Worm (Caenorhabditis elegans) whole organism, late embryonic: ENCODE data around the gene Y38C1AA.12.
A peak's percentile ranks its signal among the peaks of the same experiment; 100 is the strongest.

ENCODE experiments used
- C08G9.2 ChIP-seq: sonication (generic microtip); optimal IDR thresholded peaks from 2 replicates; lab custom pipeline; 2016; ENCODE audit warnings: mild to moderate bottlenecking, missing genetic modification characterization, moderate library complexity, missing compliant biosample characterization
- F13H6.1 ChIP-seq: sonication (generic microtip); optimal IDR thresholded peaks from 2 replicates; lab custom pipeline; 2016; ENCODE audit warnings: missing genetic modification characterization, missing compliant biosample characterization
- ceh-14 ChIP-seq: sonication (generic microtip); optimal IDR thresholded peaks from 2 replicates; lab custom pipeline; 2016; ENCODE audit warnings: missing genotype, missing genetic modification characterization, missing compliant biosample characterization
- ceh-19 ChIP-seq: fragments of 200-800 bp; sonication (Bioruptor generic); optimal IDR thresholded peaks from 2 replicates; lab custom pipeline; 2018; ENCODE audit warnings: mild to moderate bottlenecking, missing genetic modification characterization, missing compliant biosample characterization
- ceh-24 ChIP-seq: sonication (generic microtip); optimal IDR thresholded peaks from 2 replicates; lab custom pipeline; 2016; ENCODE audit warnings: mild to moderate bottlenecking, missing genetic modification characterization, missing compliant biosample characterization
- ceh-30 ChIP-seq: fragments of 150-350 bp; optimal IDR thresholded peaks from 2 replicates; lab custom pipeline; 2014; ENCODE audit warnings: missing biosample characterization, missing genetic modification characterization
- ceh-31 ChIP-seq: sonication (generic microtip); optimal IDR thresholded peaks from 2 replicates; lab custom pipeline; 2016; ENCODE audit warnings: missing genetic modification characterization, missing compliant biosample characterization
- che-1 ChIP-seq: sonication (generic microtip); optimal IDR thresholded peaks from 2 replicates; lab custom pipeline; 2016; ENCODE audit warnings: mild to moderate bottlenecking, missing genetic modification characterization, missing compliant biosample characterization
- dve-1 ChIP-seq: sonication (generic microtip); optimal IDR thresholded peaks from 2 replicates; lab custom pipeline; 2017; ENCODE audit warnings: antibody characterized with exemption, mild to moderate bottlenecking, missing genetic modification characterization, missing compliant biosample characterization
- elt-2 ChIP-seq: sonication (generic microtip); optimal IDR thresholded peaks from 2 replicates; lab custom pipeline; 2016; ENCODE audit warnings: missing genetic modification reagents, missing genetic modification characterization, missing compliant biosample characterization
- ets-4 ChIP-seq: sonication (generic microtip); optimal IDR thresholded peaks from 2 replicates; lab custom pipeline; 2016; ENCODE audit warnings: missing genetic modification characterization, missing compliant biosample characterization
- eyg-1 ChIP-seq: sonication (generic microtip); optimal IDR thresholded peaks from 2 replicates; lab custom pipeline; 2016; ENCODE audit warnings: missing genotype, missing genetic modification characterization, missing compliant biosample characterization
- fkh-6 ChIP-seq: sonication (generic microtip); optimal IDR thresholded peaks from 2 replicates; lab custom pipeline; 2016; ENCODE audit warnings: missing genetic modification characterization, missing compliant biosample characterization
- hlh-13 ChIP-seq: fragments of 200-800 bp; sonication (Bioruptor generic); optimal IDR thresholded peaks from 2 replicates; lab custom pipeline; 2018; ENCODE audit warnings: mild to moderate bottlenecking, missing genetic modification characterization, missing compliant biosample characterization
- hlh-6 ChIP-seq: sonication (generic microtip); optimal IDR thresholded peaks from 2 replicates; lab custom pipeline; 2016; ENCODE audit warnings: missing genotype, missing genetic modification characterization, missing compliant biosample characterization
- hlh-8 ChIP-seq: sonication (generic microtip); optimal IDR thresholded peaks from 2 replicates; lab custom pipeline; 2016; ENCODE audit warnings: missing genotype, missing genetic modification characterization, missing compliant biosample characterization
- lim-6 ChIP-seq: sonication (generic microtip); optimal IDR thresholded peaks from 2 replicates; lab custom pipeline; 2016; ENCODE audit warnings: missing genetic modification characterization, missing compliant biosample characterization
- lin-11 ChIP-seq: fragments of 200-800 bp; sonication (Bioruptor generic); optimal IDR thresholded peaks from 2 replicates; lab custom pipeline; 2018; ENCODE audit warnings: mild to moderate bottlenecking, missing genetic modification characterization, missing compliant biosample characterization
- madf-2 ChIP-seq: sonication (generic microtip); optimal IDR thresholded peaks from 2 replicates; lab custom pipeline; 2017; ENCODE audit warnings: missing genetic modification characterization, missing compliant biosample characterization
- mec-3 ChIP-seq: sonication (generic microtip); optimal IDR thresholded peaks from 2 replicates; lab custom pipeline; 2016; ENCODE audit warnings: borderline replicate concordance, missing genetic modification characterization, missing compliant biosample characterization
- nfya-1 ChIP-seq: sonication (generic microtip); optimal IDR thresholded peaks from 2 replicates; lab custom pipeline; 2017; ENCODE audit warnings: missing genetic modification characterization, mild to moderate bottlenecking, missing compliant biosample characterization, antibody characterized with exemption, moderate library complexity
- nhr-232 ChIP-seq: sonication (generic microtip); optimal IDR thresholded peaks from 2 replicates; lab custom pipeline; 2016; ENCODE audit warnings: missing genetic modification characterization, missing compliant biosample characterization
- npax-4 ChIP-seq: sonication (generic microtip); optimal IDR thresholded peaks from 2 replicates; lab custom pipeline; 2016; ENCODE audit warnings: missing genetic modification characterization, missing compliant biosample characterization
- pag-3 ChIP-seq: sonication (generic microtip); optimal IDR thresholded peaks from 2 replicates; lab custom pipeline; 2016; ENCODE audit warnings: missing compliant biosample characterization, missing genetic modification characterization, borderline replicate concordance
- pat-9 ChIP-seq: fragments of 200-800 bp; sonication (Bioruptor generic); optimal IDR thresholded peaks from 2 replicates; lab custom pipeline; 2018; ENCODE audit warnings: mild to moderate bottlenecking, missing genetic modification characterization, moderate library complexity, missing compliant biosample characterization
- pha-4 ChIP-seq: fragments of 150-350 bp; optimal IDR thresholded peaks from 2 replicates; lab custom pipeline; 2018; ENCODE audit warnings: missing biosample characterization, missing genetic modification reagents, missing genetic modification characterization
- rnt-1 ChIP-seq: sonication (generic microtip); optimal IDR thresholded peaks from 2 replicates; lab custom pipeline; 2016; ENCODE audit warnings: missing genetic modification characterization, missing compliant biosample characterization
- sox-2 ChIP-seq: fragments of 200-800 bp; sonication (Bioruptor generic); IDR thresholded peaks from 2 replicates; pipeline ENCODE4 v1.3.6; 2022; ENCODE audit warnings: missing genetic modification reagents, missing genetic modification characterization, missing compliant biosample characterization
- syd-9 ChIP-seq: sonication (generic microtip); optimal IDR thresholded peaks from 2 replicates; lab custom pipeline; 2016; ENCODE audit warnings: mild to moderate bottlenecking, missing genetic modification characterization, moderate library complexity, missing compliant biosample characterization
- tbx-2 ChIP-seq: sonication (generic microtip); optimal IDR thresholded peaks from 2 replicates; lab custom pipeline; 2016; ENCODE audit warnings: missing genetic modification characterization, missing compliant biosample characterization
- tbx-7 ChIP-seq: sonication (generic microtip); optimal IDR thresholded peaks from 2 replicates; lab custom pipeline; 2016; ENCODE audit warnings: missing genotype, missing genetic modification characterization, missing compliant biosample characterization
- unc-55 ChIP-seq: sonication (generic microtip); optimal IDR thresholded peaks from 2 replicates; lab custom pipeline; 2017; ENCODE audit warnings: missing biosample characterization, missing genetic modification reagents, missing genetic modification characterization
- zip-5 ChIP-seq: sonication (generic microtip); optimal IDR thresholded peaks from 2 replicates; lab custom pipeline; 2016; ENCODE audit warnings: missing genetic modification characterization, missing compliant biosample characterization

Gene Y38C1AA.12

DNA sequence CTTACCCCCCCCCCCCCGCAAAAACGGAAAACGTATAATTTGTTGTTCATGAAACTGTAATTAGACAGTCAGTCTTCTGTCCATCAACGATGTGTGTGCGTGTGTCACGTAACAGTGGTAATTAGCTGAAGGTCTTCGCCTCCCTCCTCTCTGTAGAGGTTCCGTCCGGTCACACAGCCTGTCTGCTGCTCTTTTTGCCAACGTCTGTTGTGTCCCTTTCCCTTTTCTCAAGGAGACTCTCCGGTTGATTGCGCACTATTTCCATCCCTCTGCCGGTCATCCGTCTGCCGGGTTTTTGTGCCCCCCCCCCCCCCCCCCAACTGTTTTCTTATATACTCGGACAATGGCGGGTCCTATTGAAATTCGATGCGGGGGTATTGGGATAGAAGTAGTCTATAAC lies 16.4 kb upstream of the Y38C1AA.12 start:
- TF ChIP-seq lin-11 (tag; lab: Kevin White, UChicago): no peak
- TF ChIP-seq ceh-19 (GFP tag; lab: Kevin White, UChicago): peak; percentile 11
- peak; percentile 71 for TF ChIP-seq ceh-31 (tag; lab: Kevin White, UChicago)
- TF ChIP-seq F13H6.1 (tag; lab: Kevin White, UChicago): no peak
- TF ChIP-seq nfya-1: no peak
- peak; percentile 29 for TF ChIP-seq unc-55 (GFP tag; lab: Kevin White, UChicago)
- peak; percentile 44 for TF ChIP-seq tbx-2 (tag; lab: Kevin White, UChicago)
- peak; percentile 53 for TF ChIP-seq sox-2 (GFP tag; lab: Robert Waterston, UW)
- TF ChIP-seq rnt-1 (tag; lab: Kevin White, UChicago): no peak

DNA sequence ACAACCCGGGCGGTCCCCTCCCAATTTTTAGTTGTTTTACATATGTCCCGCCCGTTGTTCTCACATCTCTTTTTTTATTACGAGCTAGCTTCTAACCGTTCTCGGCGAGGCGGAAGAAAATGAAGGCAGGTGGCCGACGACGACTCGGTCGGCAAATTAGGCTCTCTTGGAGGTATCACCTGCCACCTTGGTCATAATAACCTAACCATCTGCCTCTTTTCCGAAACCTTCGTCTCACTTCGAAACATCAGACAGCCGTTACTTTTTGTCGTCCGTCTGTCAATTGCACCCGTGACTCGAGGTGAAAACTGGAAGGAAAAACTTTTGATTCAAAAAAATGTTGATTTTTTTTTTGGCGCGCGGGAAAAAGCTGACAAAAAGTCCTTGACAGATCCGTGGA lies 14.6 kb upstream of the Y38C1AA.12 start:
- no peak for TF ChIP-seq ceh-30
- TF ChIP-seq ceh-31 (tag; lab: Kevin White, UChicago): peak; percentile 29

DNA sequence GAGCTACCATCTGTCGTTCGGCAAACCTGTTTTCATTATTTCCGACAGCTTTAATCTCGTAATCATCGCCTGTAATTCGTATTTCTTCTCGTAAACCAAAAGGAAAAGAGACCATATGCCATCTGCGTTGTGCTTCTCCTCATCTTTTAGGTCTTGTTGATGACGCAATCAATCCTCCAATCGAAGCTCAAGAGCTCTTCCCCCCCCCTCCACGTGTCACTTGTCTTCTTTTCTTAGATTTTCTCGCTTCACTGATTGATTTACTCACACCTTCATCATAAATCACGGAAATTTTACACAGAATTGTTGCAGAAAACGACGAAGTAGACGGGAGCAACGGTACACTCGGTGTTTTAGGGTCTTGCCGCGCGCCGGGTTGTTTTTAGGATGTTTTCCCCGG lies 13.4 kb upstream of the Y38C1AA.12 start, which contains the start of gene tcl-2:
Gene tcl-2 (plus strand): TSS at position 388 of the 400 bp plus-strand sequence.
- TF ChIP-seq unc-55 (GFP tag; lab: Kevin White, UChicago): peak; percentile 18
- TF ChIP-seq nfya-1: no peak
- TF ChIP-seq, all 69 proteins: peak for 1

DNA sequence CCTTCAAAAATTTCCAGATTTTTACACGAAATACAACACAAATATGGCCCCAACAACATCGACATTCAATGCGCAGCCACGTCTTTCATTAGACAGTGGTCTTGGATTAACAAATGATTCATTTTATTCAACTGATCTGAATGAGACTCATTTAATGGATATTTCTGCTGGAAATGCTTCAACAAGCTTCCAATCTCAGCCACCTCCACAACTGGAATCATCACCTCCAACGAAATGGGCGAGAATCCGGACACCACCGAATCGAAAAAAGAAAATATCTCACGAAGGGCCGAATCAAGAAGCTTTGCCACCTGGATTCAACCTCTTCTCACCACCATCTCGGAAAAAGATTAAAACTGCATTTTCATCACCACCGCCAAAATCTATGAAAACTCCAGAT lies 12.4 kb upstream of the Y38C1AA.12 start:
- TF ChIP-seq ceh-19 (GFP tag; lab: Kevin White, UChicago) (no peak), pag-3 (tag; lab: Kevin White, UChicago) (no peak), elt-2 (tag; lab: Kevin White, UChicago) (no peak), hlh-6 (tag; lab: Kevin White, UChicago) (no peak), C08G9.2 (no peak), madf-2 (tag; lab: Kevin White, UChicago) (no peak), fkh-6 (tag; lab: Kevin White, UChicago) (no peak), pha-4 (tag; lab: Kevin White, UChicago) (no peak), nhr-232 (tag; lab: Kevin White, UChicago) (no peak), rnt-1 (tag; lab: Kevin White, UChicago) (no peak), ceh-30 (no peak), ceh-24 (tag; lab: Kevin White, UChicago) (no peak), hlh-8 (no peak), hlh-13 (GFP tag; lab: Kevin White, UChicago) (no peak), tbx-2 (tag; lab: Kevin White, UChicago) (no peak), pat-9 (tag; lab: Kevin White, UChicago) (no peak), ceh-14 (tag; lab: Kevin White, UChicago) (no peak)

DNA sequence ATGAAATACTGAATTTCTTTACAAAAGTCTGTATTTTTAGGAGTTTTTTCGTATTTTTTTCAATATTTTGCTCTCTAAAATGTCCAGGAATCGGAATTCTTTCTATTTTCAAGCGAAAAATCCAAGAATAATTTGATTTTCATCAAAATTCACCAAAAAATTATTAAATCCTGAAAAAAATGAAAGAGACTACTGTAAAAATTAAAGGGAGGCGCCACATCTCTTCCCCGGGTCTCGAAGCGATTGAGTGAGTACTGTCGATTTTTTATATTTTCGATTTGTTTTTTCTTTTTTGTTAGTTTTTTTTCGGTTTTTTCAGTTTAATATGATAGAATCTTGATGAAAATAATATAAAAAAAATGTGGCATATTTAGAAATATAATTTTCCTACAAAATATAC lies 8.5 kb upstream of the Y38C1AA.12 start:
- no peak for TF ChIP-seq ceh-19 (GFP tag; lab: Kevin White, UChicago)
- TF ChIP-seq zip-5 (tag; lab: Kevin White, UChicago): no peak
- TF ChIP-seq elt-2 (tag; lab: Kevin White, UChicago): no peak
- no peak for TF ChIP-seq pag-3 (tag; lab: Kevin White, UChicago)
- TF ChIP-seq ceh-14 (tag; lab: Kevin White, UChicago): no peak
- TF ChIP-seq fkh-6 (tag; lab: Kevin White, UChicago): no peak
- TF ChIP-seq ets-4 (tag; lab: Kevin White, UChicago): no peak
- no peak for TF ChIP-seq C08G9.2
- no peak for TF ChIP-seq eyg-1 (tag; lab: Kevin White, UChicago)
- TF ChIP-seq mec-3 (tag; lab: Kevin White, UChicago): no peak
- TF ChIP-seq npax-4: no peak

DNA sequence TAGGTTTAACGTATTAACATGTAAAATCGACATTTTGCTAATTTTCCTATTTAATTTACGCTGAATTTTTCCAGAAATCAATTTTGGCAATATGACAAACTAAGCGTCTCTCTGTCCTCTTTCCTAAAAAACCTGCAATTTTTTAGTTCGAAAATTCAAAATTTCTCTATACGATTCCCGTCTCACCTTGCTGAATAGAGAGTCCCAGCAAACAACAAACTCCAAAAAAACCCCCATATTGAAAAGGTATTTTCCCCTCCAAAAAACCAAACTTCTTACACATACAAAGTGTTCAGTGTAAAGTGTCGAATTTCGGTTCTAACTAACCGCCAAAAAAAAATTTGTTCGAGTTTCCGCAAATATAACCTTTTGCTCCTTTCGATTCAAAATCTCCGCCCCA lies 7.9 kb upstream of the Y38C1AA.12 start, which contains the start of gene pnc-1:
Gene pnc-1 (plus strand): TSS at position 301 of the 400 bp plus-strand sequence.
- TF ChIP-seq che-1 (tag; lab: Kevin White, UChicago): no peak
- no peak for TF ChIP-seq tbx-7 (tag; lab: Kevin White, UChicago)
- no peak for TF ChIP-seq ceh-14 (tag; lab: Kevin White, UChicago)
- no peak for TF ChIP-seq lim-6 (tag; lab: Kevin White, UChicago)
- TF ChIP-seq C08G9.2: no peak
- no peak for TF ChIP-seq ceh-19 (GFP tag; lab: Kevin White, UChicago)
- TF ChIP-seq syd-9 (tag; lab: Kevin White, UChicago): no peak
- TF ChIP-seq dve-1 (tag; lab: Kevin White, UChicago): no peak
